Worm (Caenorhabditis elegans) whole organism, young adult: ENCODE results near the gene VZK822L.2.

ENCODE experiments used
- B0019.2 ChIP-seq: fragments of 200-800 bp; sonication (Bioruptor generic); conservative IDR thresholded peaks from 2 replicates; pipeline ENCODE4 v1.3.6; 2022; ENCODE audit warnings: missing genetic modification reagents, missing genetic modification characterization, missing compliant biosample characterization
- B0261.1 ChIP-seq: sonication (generic microtip); optimal IDR thresholded peaks from 2 replicates; lab custom pipeline; 2016; ENCODE audit warnings: mild to moderate bottlenecking, missing genetic modification characterization, moderate library complexity, missing compliant biosample characterization
- D2030.7 ChIP-seq: fragments of 200-800 bp; sonication (Bioruptor generic); IDR thresholded peaks from 2 replicates; pipeline ENCODE4 v1.3.6; 2022; ENCODE audit warnings: missing genetic modification reagents, missing genetic modification characterization, missing compliant biosample characterization
- F22D6.2 ChIP-seq: sonication (generic microtip); optimal IDR thresholded peaks from 2 replicates; lab custom pipeline; 2016; ENCODE audit warnings: mild to moderate bottlenecking, missing genetic modification characterization, missing compliant biosample characterization
- F33H1.4 ChIP-seq: fragments of 200-800 bp; sonication (Bioruptor generic); IDR thresholded peaks from 2 replicates; pipeline ENCODE4 v1.3.6; 2022; ENCODE audit warnings: missing genetic modification reagents, missing genetic modification characterization, missing compliant biosample characterization
- F39B2.1 ChIP-seq: fragments of 200-800 bp; sonication (Bioruptor generic); IDR thresholded peaks from 2 replicates; pipeline ENCODE4 v1.3.6; 2022; ENCODE audit warnings: missing genetic modification reagents, missing genetic modification characterization, missing compliant biosample characterization
- F49E8.2 ChIP-seq: sonication (generic microtip); optimal IDR thresholded peaks from 3 replicates; lab custom pipeline; 2017; ENCODE audit warnings: missing genetic modification characterization, mild to moderate bottlenecking, missing compliant biosample characterization, antibody characterized with exemption, moderate library complexity; ENCODE audit not compliant: insufficient read depth
- F52B5.7 ChIP-seq: sonication (generic microtip); optimal IDR thresholded peaks from 2 replicates; lab custom pipeline; 2016; ENCODE audit warnings: mild to moderate bottlenecking, missing genetic modification characterization, missing compliant biosample characterization
- T07F8.4 ChIP-seq: sonication (generic microtip); optimal IDR thresholded peaks from 2 replicates; lab custom pipeline; 2016; ENCODE audit warnings: mild to moderate bottlenecking, missing genetic modification characterization, moderate library complexity, missing compliant biosample characterization
- ama-1 ChIP-seq, 3 experiments: fragments of 150-350 bp in 1 of 3; sonication (generic microtip) in 2 of 3; optimal IDR thresholded peaks; 2 replicates each; lab custom pipeline; 2014 to 2018; ENCODE audit warnings: missing biosample characterization in 2 of 3, missing genetic modification characterization in 2 of 3, missing genetic modification reagents in 2 of 3
- aptf-3 ChIP-seq: fragments of 200-800 bp; sonication (Bioruptor generic); IDR thresholded peaks from 2 replicates; pipeline ENCODE4 v1.3.6; 2022; ENCODE audit warnings: missing genetic modification characterization, missing compliant biosample characterization
- bed-2 ChIP-seq: fragments of 200-800 bp; sonication (Bioruptor generic); IDR thresholded peaks from 2 replicates; pipeline ENCODE4 v1.3.6; 2022; ENCODE audit warnings: missing genetic modification reagents, missing genetic modification characterization, missing compliant biosample characterization
- cebp-1 ChIP-seq, 2 experiments: fragments of 200-800 bp in 1 of 2; sonication (Bioruptor generic) in 1 of 2; sonication (generic microtip) in 1 of 2; IDR thresholded peaks in 1 of 2; optimal IDR thresholded peaks in 1 of 2; 2 replicates each; pipeline versions ENCODE4 v1.3.6 to Lab custom; 2017 to 2022; ENCODE audit warnings: missing compliant biosample characterization in 2 of 2, missing genetic modification characterization in 2 of 2, mild to moderate bottlenecking in 1 of 2, missing genetic modification reagents in 1 of 2, moderate library complexity in 1 of 2
- cebp-2 ChIP-seq: fragments of 200-800 bp; sonication (Bioruptor generic); IDR thresholded peaks from 2 replicates; pipeline ENCODE4 v1.3.6; 2022; ENCODE audit warnings: missing genetic modification characterization, missing compliant biosample characterization
- ceh-27 ChIP-seq: fragments of 200-800 bp; sonication (Bioruptor generic); optimal IDR thresholded peaks from 2 replicates; lab custom pipeline; 2018; ENCODE audit warnings: mild to moderate bottlenecking, missing genetic modification characterization, moderate library complexity, missing compliant biosample characterization
- ceh-40 ChIP-seq: fragments of 200-800 bp; sonication (Bioruptor generic); IDR thresholded peaks from 2 replicates; pipeline ENCODE4 v1.3.6; 2022; ENCODE audit warnings: missing genetic modification characterization, missing compliant biosample characterization
- ceh-79 ChIP-seq: sonication (generic microtip); optimal IDR thresholded peaks from 2 replicates; lab custom pipeline; 2017; ENCODE audit warnings: mild to moderate bottlenecking, missing genetic modification characterization, missing compliant biosample characterization
- chd-7 ChIP-seq: sonication (generic microtip); optimal IDR thresholded peaks from 2 replicates; lab custom pipeline; 2016; ENCODE audit warnings: mild to moderate bottlenecking, missing genetic modification characterization, moderate library complexity, missing compliant biosample characterization
- dpff-1 ChIP-seq: sonication (generic microtip); optimal IDR thresholded peaks from 2 replicates; lab custom pipeline; 2017; ENCODE audit warnings: mild to moderate bottlenecking, missing genetic modification characterization, missing compliant biosample characterization
- efl-1 ChIP-seq: fragments of 150-350 bp; optimal IDR thresholded peaks from 2 replicates; lab custom pipeline; 2014; ENCODE audit warnings: missing biosample characterization, missing genetic modification reagents, missing genetic modification characterization
- ekl-4 ChIP-seq: fragments of 200-800 bp; sonication (Bioruptor generic); IDR thresholded peaks from 2 replicates; pipeline ENCODE4 v1.3.6; 2022; ENCODE audit warnings: missing genetic modification reagents, missing genetic modification characterization, missing compliant biosample characterization
- hlh-12 ChIP-seq: sonication (generic microtip); optimal IDR thresholded peaks from 2 replicates; lab custom pipeline; 2016; ENCODE audit warnings: missing genetic modification characterization, missing compliant biosample characterization
- let-526 ChIP-seq: fragments of 200-800 bp; sonication (Bioruptor generic); IDR thresholded peaks from 2 replicates; pipeline ENCODE4 v1.3.6; 2022; ENCODE audit warnings: missing genetic modification reagents, missing genetic modification characterization, missing compliant biosample characterization
- let-607 ChIP-seq, 2 experiments: fragments of 200-800 bp in 1 of 2; sonication (Bioruptor generic) in 1 of 2; sonication (generic microtip) in 1 of 2; optimal IDR thresholded peaks; 2 replicates each; lab custom pipeline; 2016 to 2018; ENCODE audit warnings: mild to moderate bottlenecking in 2 of 2, missing compliant biosample characterization in 2 of 2, missing genetic modification characterization in 2 of 2, moderate library complexity in 2 of 2, missing genotype in 1 of 2
- lin-40 ChIP-seq: sonication (generic microtip); optimal IDR thresholded peaks from 2 replicates; lab custom pipeline; 2016; ENCODE audit warnings: missing genetic modification characterization, mild to moderate bottlenecking, missing compliant biosample characterization, missing genotype, missing genetic modification reagents
- lir-1 ChIP-seq: fragments of 200-800 bp; sonication (Bioruptor generic); conservative IDR thresholded peaks from 2 replicates; pipeline ENCODE4 v1.3.6; 2022; ENCODE audit warnings: missing genetic modification reagents, missing genetic modification characterization, missing compliant biosample characterization
- madf-8 ChIP-seq: fragments of 200-800 bp; sonication (Bioruptor generic); conservative IDR thresholded peaks from 2 replicates; pipeline ENCODE4 v1.3.6; 2022; ENCODE audit warnings: missing genetic modification reagents, missing genetic modification characterization, missing compliant biosample characterization
- mel-28 ChIP-seq: sonication (generic microtip); optimal IDR thresholded peaks from 2 replicates; lab custom pipeline; 2016; ENCODE audit warnings: borderline replicate concordance, mild to moderate bottlenecking, missing genetic modification characterization, missing compliant biosample characterization
- mxl-1 ChIP-seq: sonication (generic microtip); optimal IDR thresholded peaks from 2 replicates; lab custom pipeline; 2016; ENCODE audit warnings: missing genetic modification characterization, missing compliant biosample characterization
- nfya-1 ChIP-seq: sonication (generic microtip); optimal IDR thresholded peaks from 2 replicates; lab custom pipeline; 2017; ENCODE audit warnings: antibody characterized with exemption, missing compliant biosample characterization, missing genetic modification characterization, borderline replicate concordance; ENCODE audit not compliant: insufficient read depth
- nfyb-1 ChIP-seq: fragments of 200-800 bp; sonication (Bioruptor generic); IDR thresholded peaks from 2 replicates; pipeline ENCODE4 v1.3.6; 2022; ENCODE audit warnings: missing genetic modification reagents, missing genetic modification characterization, missing compliant biosample characterization
- nhr-120 ChIP-seq: fragments of 200-800 bp; sonication (Bioruptor generic); IDR thresholded peaks from 2 replicates; pipeline ENCODE4 v1.3.6; 2022; ENCODE audit warnings: missing genetic modification characterization, missing compliant biosample characterization
- rcor-1 ChIP-seq: fragments of 200-800 bp; sonication (Bioruptor generic); IDR thresholded peaks from 2 replicates; pipeline ENCODE4 v1.3.6; 2022; ENCODE audit warnings: missing genetic modification reagents, missing genetic modification characterization, missing compliant biosample characterization
- rec-8 ChIP-seq, 2 experiments: sonication (generic microtip); optimal IDR thresholded peaks; 2 replicates each; lab custom pipeline; 2016; ENCODE audit warnings: mild to moderate bottlenecking in 2 of 2, missing genetic modification characterization in 2 of 2, missing genetic modification reagents in 2 of 2, missing genotype in 2 of 2, missing biosample characterization in 1 of 2, missing compliant biosample characterization in 1 of 2, moderate library complexity in 1 of 2
- repo-1 ChIP-seq: sonication (generic microtip); optimal IDR thresholded peaks from 2 replicates; lab custom pipeline; 2017; ENCODE audit warnings: mild to moderate bottlenecking, missing genetic modification characterization, missing compliant biosample characterization
- rpc-1 ChIP-seq, 2 experiments: fragments of 150-350 bp in 1 of 2; sonication (generic microtip) in 1 of 2; optimal IDR thresholded peaks; 2 replicates each; lab custom pipeline; 2014 to 2018; ENCODE audit warnings: missing biosample characterization in 1 of 2, missing genetic modification characterization in 1 of 2, missing genetic modification reagents in 1 of 2, missing genotype in 1 of 2
- sdz-38 ChIP-seq: sonication (generic microtip); optimal IDR thresholded peaks from 2 replicates; lab custom pipeline; 2016; ENCODE audit warnings: missing genotype, missing genetic modification characterization, missing compliant biosample characterization
- sea-2 ChIP-seq: fragments of 200-800 bp; sonication (Bioruptor generic); IDR thresholded peaks from 2 replicates; pipeline ENCODE4 v1.3.6; 2022; ENCODE audit warnings: missing genetic modification characterization, missing compliant biosample characterization
- snpc-1.1 ChIP-seq: sonication (generic microtip); optimal IDR thresholded peaks from 2 replicates; lab custom pipeline; 2017; ENCODE audit warnings: missing genetic modification characterization, mild to moderate bottlenecking, missing compliant biosample characterization, antibody characterized with exemption, moderate library complexity, missing genotype, missing genetic modification reagents; ENCODE audit not compliant: insufficient read depth
- snpc-3.4 ChIP-seq: sonication (generic microtip); optimal IDR thresholded peaks from 2 replicates; lab custom pipeline; 2017; ENCODE audit warnings: missing genetic modification characterization, mild to moderate bottlenecking, missing compliant biosample characterization, antibody characterized with exemption, moderate library complexity, missing genotype, missing genetic modification reagents
- tbx-9 ChIP-seq: sonication (generic microtip); optimal IDR thresholded peaks from 2 replicates; lab custom pipeline; 2016; ENCODE audit warnings: borderline replicate concordance, missing genetic modification characterization, inconsistent platforms, missing compliant biosample characterization
- unc-130 ChIP-seq: sonication (generic microtip); optimal IDR thresholded peaks from 2 replicates; lab custom pipeline; 2016; ENCODE audit warnings: missing genetic modification reagents, missing genetic modification characterization, missing compliant biosample characterization
- unc-62 ChIP-seq: fragments of 150-350 bp; optimal IDR thresholded peaks from 2 replicates; lab custom pipeline; 2014; ENCODE audit warnings: missing biosample characterization, missing genetic modification reagents, missing genetic modification characterization
- xnd-1 ChIP-seq: sonication (generic microtip); optimal IDR thresholded peaks from 2 replicates; lab custom pipeline; 2016; ENCODE audit warnings: missing genotype, missing genetic modification reagents, missing genetic modification characterization, missing compliant biosample characterization
- ztf-18 ChIP-seq: sonication (generic microtip); optimal IDR thresholded peaks from 2 replicates; lab custom pipeline; 2016; ENCODE audit warnings: missing genotype, mild to moderate bottlenecking, missing genetic modification characterization, missing compliant biosample characterization
- ztf-22 ChIP-seq: fragments of 200-800 bp; sonication (Bioruptor generic); optimal IDR thresholded peaks from 2 replicates; lab custom pipeline; 2018; ENCODE audit warnings: mild to moderate bottlenecking, missing genetic modification characterization, moderate library complexity, missing compliant biosample characterization

Gene VZK822L.2

DNA sequence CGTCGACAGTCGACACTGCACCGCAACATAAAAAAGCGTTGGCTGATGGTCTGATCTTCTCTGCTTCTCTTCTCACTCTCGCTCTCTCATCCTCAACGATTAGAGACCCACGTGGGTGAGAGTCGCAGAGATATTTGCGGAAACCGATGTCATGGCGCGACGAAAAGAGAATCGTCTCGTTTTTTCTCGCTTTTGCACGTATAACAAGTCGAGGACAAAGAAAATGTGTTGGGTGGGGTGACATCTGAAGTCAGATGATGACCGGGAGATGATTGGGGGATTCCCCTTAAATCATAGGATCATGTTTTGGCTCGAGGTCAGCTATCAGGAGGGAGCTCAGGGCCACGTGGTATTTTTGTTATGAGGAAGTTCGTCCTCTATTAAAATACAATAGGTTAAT lies 44.6 kb downstream of the VZK822L.2 start (continued):
- TF ChIP-seq F39B2.1 (GFP tag; lab: Robert Waterston, UW) (no peak), snpc-1.1 (tag; lab: Kevin White, UChicago) (no peak), ceh-79 (tag; lab: Kevin White, UChicago) (no peak), ztf-22 (GFP tag; lab: Kevin White, UChicago) (peak; percentile 91), nhr-120 (GFP tag; lab: Robert Waterston, UW) (no peak), mel-28 (tag; lab: Kevin White, UChicago) (no peak), F22D6.2 (tag; lab: Kevin White, UChicago) (peak; percentile 80), F33H1.4 (GFP tag; lab: Robert Waterston, UW) (no peak), efl-1 (GFP tag; lab: Kevin White, UChicago) (no peak), madf-8 (GFP tag; lab: Robert Waterston, UW) (no peak), B0019.2 (GFP tag; lab: Robert Waterston, UW) (no peak), unc-130 (GFP tag; lab: Kevin White, UChicago) (no peak), unc-62 (no peak), nfya-1 (tag; lab: Kevin White, UChicago) (no peak), T07F8.4 (tag; lab: Kevin White, UChicago) (no peak), sea-2 (GFP tag; lab: Robert Waterston, UW) (peak; percentile 36; the same call in 1 of the 2 replicates), rpc-1 (optimal IDR thresholded peaks at IDR 0.05; lab: Kevin White, UChicago) (no peak), rpc-1 (tag; optimal IDR thresholded peaks at IDR 0.05; lab: Kevin White, UChicago) (no peak), ceh-40 (0 out of 2 replicates have a peak, but pooled peaks have one; percentile 26), lin-40 (tag; lab: Kevin White, UChicago) (peak; percentile 87), B0261.1 (tag; lab: Kevin White, UChicago) (no peak), xnd-1 (tag; lab: Kevin White, UChicago) (no peak), nfyb-1 (GFP tag; lab: Robert Waterston, UW) (peak; percentile 81; the same call in 1 of the 2 replicates), F49E8.2 (tag; lab: Kevin White, UChicago) (no peak), D2030.7 (GFP tag; lab: Robert Waterston, UW) (no peak), repo-1 (tag; lab: Kevin White, UChicago) (peak; percentile 45), F52B5.7 (tag; lab: Kevin White, UChicago) (peak; percentile 28), cebp-2 (GFP tag; lab: Robert Waterston, UW) (no peak), ceh-27 (peak; percentile 66), ekl-4 (GFP tag; lab: Robert Waterston, UW) (peak; percentile 75; the same call in 1 of the 2 replicates), cebp-1 (GFP tag; IDR thresholded peaks at IDR 0.05; lab: Robert Waterston, UW) (peak; percentile 67), cebp-1 (tag; optimal IDR thresholded peaks at IDR 0.05; lab: Kevin White, UChicago) (peak; percentile 86), dpff-1 (peak; percentile 73), aptf-3 (no peak), lir-1 (GFP tag; lab: Robert Waterston, UW) (0 out of 2 replicates have a peak, but pooled peaks have one; percentile 47), ama-1 (optimal IDR thresholded peaks at IDR 0.05; lab: Kevin White, UChicago) (no peak), ama-1 (GFP tag; optimal IDR thresholded peaks at IDR 0.05; lab: Kevin White, UChicago) (no peak), rcor-1 (GFP tag; lab: Robert Waterston, UW) (peak; percentile 85), rec-8 (tag; optimal IDR thresholded peaks at IDR 0.05; lab: Kevin White, UChicago) (no peak), bed-2 (GFP tag; lab: Robert Waterston, UW) (no peak), sdz-38 (no peak), hlh-12 (tag; lab: Kevin White, UChicago) (no peak), chd-7 (tag; lab: Kevin White, UChicago) (peak; percentile 94), let-607 (tag; optimal IDR thresholded peaks at IDR 0.05; lab: Kevin White, UChicago) (peak; percentile 7 to 31), let-526 (GFP tag; lab: Robert Waterston, UW) (peak; percentile 74; the same call in 1 of the 2 replicates), mxl-1 (tag; lab: Kevin White, UChicago) (peak; percentile 82), tbx-9 (tag; lab: Kevin White, UChicago) (no peak), ztf-18 (tag; lab: Kevin White, UChicago) (peak; percentile 41), snpc-3.4 (no peak)
